Fruit fly (Drosophila melanogaster) whole organism, adult: Measurements from ENCODE around the gene Toll-9.

Experiments
- CG11617 ChIP-seq: fragments of 200-800 bp; sonication (Bioruptor generic); optimal IDR thresholded peaks from 2 replicates; lab custom pipeline; 2017; ENCODE audit warnings: mild to moderate bottlenecking, missing biosample characterization, missing genetic modification reagents, missing genetic modification characterization
- CG12768 ChIP-seq: fragments of 200-800 bp; sonication (Bioruptor generic); optimal IDR thresholded peaks from 2 replicates; lab custom pipeline; 2017; ENCODE audit warnings: missing biosample characterization, missing genetic modification characterization, mild to moderate bottlenecking, moderate library complexity, missing genetic modification reagents
- CG14711 ChIP-seq: fragments of 200-800 bp; sonication (Bioruptor generic); optimal IDR thresholded peaks from 2 replicates; lab custom pipeline; 2018; ENCODE audit warnings: missing biosample characterization, mild to moderate bottlenecking, missing genetic modification characterization, moderate library complexity
- CG1620 ChIP-seq: fragments of 200-800 bp; sonication (Bioruptor generic); optimal IDR thresholded peaks from 2 replicates; lab custom pipeline; 2016; ENCODE audit warnings: missing biosample characterization, missing genetic modification characterization
- CG33017 ChIP-seq: fragments of 200-800 bp; sonication (Bioruptor generic); optimal IDR thresholded peaks from 2 replicates; lab custom pipeline; 2018; ENCODE audit warnings: missing biosample characterization, mild to moderate bottlenecking, missing genetic modification characterization, moderate library complexity
- CG5204 ChIP-seq: fragments of 200-800 bp; sonication (Bioruptor generic); optimal IDR thresholded peaks from 2 replicates; lab custom pipeline; 2016; ENCODE audit warnings: missing biosample characterization, missing genetic modification characterization
- CG7045 ChIP-seq: fragments of 200-800 bp; sonication (Bioruptor generic); optimal IDR thresholded peaks from 2 replicates; lab custom pipeline; 2017; ENCODE audit warnings: missing biosample characterization, mild to moderate bottlenecking, missing genetic modification characterization
- CG7101 ChIP-seq: fragments of 200-800 bp; sonication (Bioruptor generic); optimal IDR thresholded peaks from 2 replicates; lab custom pipeline; 2018; ENCODE audit warnings: missing biosample characterization, mild to moderate bottlenecking, missing genetic modification characterization, moderate library complexity
- Clk ChIP-seq: fragments of 200-800 bp; sonication (Bioruptor generic); optimal IDR thresholded peaks from 2 replicates; lab custom pipeline; 2017; ENCODE audit warnings: missing biosample characterization, missing genetic modification characterization
- Crg-1 ChIP-seq: fragments of 200-800 bp; sonication (Bioruptor generic); optimal IDR thresholded peaks from 2 replicates; lab custom pipeline; 2016; ENCODE audit warnings: missing biosample characterization, missing genetic modification characterization
- Hr96 ChIP-seq: fragments of 200-800 bp; sonication (Bioruptor generic); optimal IDR thresholded peaks from 2 replicates; lab custom pipeline; 2016; ENCODE audit warnings: missing biosample characterization, missing genetic modification characterization
- Mnt ChIP-seq: fragments of 200-800 bp; sonication (Bioruptor generic); optimal IDR thresholded peaks from 2 replicates; lab custom pipeline; 2016; ENCODE audit warnings: missing biosample characterization, mild to moderate bottlenecking, missing genetic modification characterization
- bab1 ChIP-seq: fragments of 200-800 bp; sonication (Bioruptor generic); optimal IDR thresholded peaks from 3 replicates; lab custom pipeline; 2019; ENCODE audit warnings: missing biosample characterization, mild to moderate bottlenecking, missing genetic modification characterization, moderate library complexity
- cic ChIP-seq: fragments of 200-800 bp; sonication (Bioruptor generic); optimal IDR thresholded peaks from 2 replicates; lab custom pipeline; 2017; ENCODE audit warnings: missing biosample characterization, mild to moderate bottlenecking, missing genetic modification characterization, moderate library complexity
- cnc ChIP-seq, 2 experiments: fragments of >200 bp; optimal IDR thresholded peaks; 2 replicates each; lab custom pipeline; 2017
- kay ChIP-seq: fragments of 200-800 bp; sonication (Bioruptor generic); peaks from one replicate; lab custom pipeline; 2016; ENCODE audit warnings: missing biosample characterization, missing genetic modification characterization, borderline replicate concordance
- ovo ChIP-seq: fragments of 200-800 bp; sonication (Bioruptor generic); optimal IDR thresholded peaks from 2 replicates; lab custom pipeline; 2016; ENCODE audit warnings: missing biosample characterization, missing genetic modification characterization
- pad ChIP-seq: fragments of 200-800 bp; sonication (Bioruptor generic); optimal IDR thresholded peaks from 3 replicates; lab custom pipeline; 2017; ENCODE audit warnings: missing biosample characterization, missing genetic modification characterization, mild to moderate bottlenecking, moderate library complexity, missing genetic modification reagents
- tj ChIP-seq: fragments of 200-800 bp; sonication (Bioruptor generic); optimal IDR thresholded peaks from 3 replicates; lab custom pipeline; 2017; ENCODE audit warnings: missing biosample characterization, mild to moderate bottlenecking, missing genetic modification characterization, moderate library complexity
- toe ChIP-seq: fragments of 200-800 bp; sonication (Bioruptor generic); optimal IDR thresholded peaks from 2 replicates; lab custom pipeline; 2016; ENCODE audit warnings: missing biosample characterization, missing genetic modification characterization

Gene Toll-9

DNA sequence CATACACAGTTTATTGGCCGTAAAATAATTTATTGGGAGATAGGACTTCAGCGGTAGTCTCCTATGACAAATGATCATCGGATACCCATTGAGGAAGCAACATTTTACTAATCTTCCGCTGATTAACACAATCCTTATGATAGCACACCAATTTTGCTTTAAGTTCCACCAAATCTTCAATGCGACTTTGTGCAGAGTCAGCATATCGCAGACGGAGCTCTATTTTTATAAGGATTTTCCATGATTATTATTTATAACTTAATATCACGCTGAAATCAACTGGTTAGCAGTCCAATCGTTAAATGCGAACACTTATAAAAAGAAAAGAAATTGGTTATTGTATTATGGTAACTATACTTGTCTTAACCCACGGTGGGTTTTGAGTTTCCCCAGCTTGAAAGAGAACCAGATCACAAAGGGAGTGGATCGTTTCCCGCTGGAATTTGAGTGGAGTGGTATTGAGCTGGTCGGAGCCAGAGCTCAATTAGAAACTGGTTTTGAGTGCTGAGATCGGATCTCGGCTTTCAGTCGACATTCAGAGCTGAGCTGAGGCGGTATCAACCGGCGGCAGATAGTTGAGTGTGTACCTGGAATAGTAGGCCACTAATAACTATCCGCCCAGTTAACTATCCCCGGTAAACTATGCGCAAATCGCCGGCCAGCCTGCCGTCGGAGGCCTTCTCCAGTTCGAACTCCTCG lies at the start of gene Toll-9, which contains the start of gene in:
Gene Toll-9, minus strand, starts transcription at position 51 of the 699 bp plus-strand sequence.
Gene in, plus strand, starts transcription at position 525 of the 699 bp plus-strand sequence.
- TF ChIP-seq bab1 (GFP tag; lab: Kevin White, UChicago) (no peak), kay (GFP tag; lab: Kevin White, UChicago) (no peak), Mnt (GFP tag; lab: Kevin White, UChicago) (no peak), cnc (optimal IDR thresholded peaks at IDR 0.05; lab: Kevin White, UChicago) (no peak), CG1620 (no peak), Hr96 (no peak), Crg-1 (GFP tag; lab: Kevin White, UChicago) (no peak)

DNA sequence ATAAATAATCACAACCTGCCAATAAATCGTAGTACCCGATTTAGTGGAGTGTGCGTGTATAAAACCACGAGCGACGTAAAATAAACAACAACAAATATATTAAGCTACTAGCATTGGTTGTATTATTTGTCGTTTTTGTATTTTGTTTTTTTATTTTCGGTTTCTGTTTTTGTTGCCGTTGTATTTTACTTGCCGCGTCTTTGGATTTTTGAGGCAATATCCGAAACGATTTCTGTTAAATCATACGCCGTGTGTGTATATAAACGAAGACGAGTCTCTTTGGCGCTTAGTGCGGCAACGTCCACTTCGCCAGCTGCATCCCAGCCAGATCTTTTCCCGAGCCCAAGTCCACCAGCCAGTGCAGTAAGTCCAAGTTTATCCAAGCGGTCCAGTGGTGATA lies 46.8 kb upstream of the Toll-9 start, which contains the start of gene zye:
Gene zye, plus strand, starts transcription at position 301 of the 400 bp plus-strand sequence.
- no peak for TF ChIP-seq Crg-1 (GFP tag; lab: Kevin White, UChicago)
- TF ChIP-seq CG1620: no peak
- no peak for TF ChIP-seq bab1 (GFP tag; lab: Kevin White, UChicago)
- TF ChIP-seq cic: no peak
- TF ChIP-seq CG5204 (GFP tag; lab: Kevin White, UChicago): no peak
- TF ChIP-seq CG7101 (tag; lab: Kevin White, UChicago): no peak
- TF ChIP-seq ovo (GFP tag; lab: Kevin White, UChicago): no peak
- TF ChIP-seq tj (GFP tag; lab: Kevin White, UChicago): no peak
- TF ChIP-seq cnc (optimal IDR thresholded peaks at IDR 0.05; lab: Kevin White, UChicago): no peak
- no peak for TF ChIP-seq toe (GFP tag; lab: Kevin White, UChicago)

DNA sequence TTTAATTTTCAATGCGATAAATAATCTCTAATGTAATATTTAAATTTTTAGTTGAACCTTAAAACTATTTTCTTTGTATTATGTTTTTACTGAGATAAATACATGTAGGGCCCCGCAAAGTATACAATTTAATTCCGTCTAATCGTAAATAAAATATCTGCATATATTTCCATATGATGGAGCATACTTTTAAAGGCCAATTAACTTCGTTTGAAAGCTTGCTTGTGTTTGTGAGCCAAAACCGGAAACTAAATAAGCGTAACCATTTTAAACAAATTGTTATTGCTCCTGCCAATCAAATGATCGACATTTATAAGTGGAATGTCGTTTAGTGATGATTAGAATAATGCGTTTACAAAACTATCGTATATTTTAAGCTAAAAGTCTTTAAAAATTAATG lies 44.3 kb upstream of the Toll-9 start:
- no peak for TF ChIP-seq CG14711 (tag; lab: Kevin White, UChicago)
- TF ChIP-seq CG7101 (tag; lab: Kevin White, UChicago): peak; percentile 35
- TF ChIP-seq CG11617: peak; percentile 29
- TF ChIP-seq bab1 (GFP tag; lab: Kevin White, UChicago): peak; percentile 36

dm6 chr3L:20410345-20410744 lies 43.8 kb upstream of the Toll-9 start, which contains the start of gene CG13248:
TSS of gene CG13248 (minus strand) at chr3L:20410566.
- TF ChIP-seq toe (GFP tag; lab: Kevin White, UChicago): no peak
- no peak for TF ChIP-seq ovo (GFP tag; lab: Kevin White, UChicago)
- no peak for TF ChIP-seq Clk (GFP tag; lab: Kevin White, UChicago)
- no peak for TF ChIP-seq CG1620
- TF ChIP-seq Mnt (GFP tag; lab: Kevin White, UChicago): no peak
- TF ChIP-seq CG33017: no peak
- TF ChIP-seq CG12768 (GFP tag; lab: Kevin White, UChicago): no peak
- no peak for TF ChIP-seq CG5204 (GFP tag; lab: Kevin White, UChicago)
- no peak for TF ChIP-seq CG14711 (tag; lab: Kevin White, UChicago)
- no peak for TF ChIP-seq tj (GFP tag; lab: Kevin White, UChicago)
- TF ChIP-seq pad (GFP tag; lab: Kevin White, UChicago): no peak
- no peak for TF ChIP-seq cnc (optimal IDR thresholded peaks at IDR 0.05; lab: Kevin White, UChicago)
- no peak for TF ChIP-seq CG7045 (GFP tag; lab: Kevin White, UChicago)
- no peak for TF ChIP-seq Hr96
- no peak for TF ChIP-seq cic
- no peak for TF ChIP-seq CG7101 (tag; lab: Kevin White, UChicago)

DNA sequence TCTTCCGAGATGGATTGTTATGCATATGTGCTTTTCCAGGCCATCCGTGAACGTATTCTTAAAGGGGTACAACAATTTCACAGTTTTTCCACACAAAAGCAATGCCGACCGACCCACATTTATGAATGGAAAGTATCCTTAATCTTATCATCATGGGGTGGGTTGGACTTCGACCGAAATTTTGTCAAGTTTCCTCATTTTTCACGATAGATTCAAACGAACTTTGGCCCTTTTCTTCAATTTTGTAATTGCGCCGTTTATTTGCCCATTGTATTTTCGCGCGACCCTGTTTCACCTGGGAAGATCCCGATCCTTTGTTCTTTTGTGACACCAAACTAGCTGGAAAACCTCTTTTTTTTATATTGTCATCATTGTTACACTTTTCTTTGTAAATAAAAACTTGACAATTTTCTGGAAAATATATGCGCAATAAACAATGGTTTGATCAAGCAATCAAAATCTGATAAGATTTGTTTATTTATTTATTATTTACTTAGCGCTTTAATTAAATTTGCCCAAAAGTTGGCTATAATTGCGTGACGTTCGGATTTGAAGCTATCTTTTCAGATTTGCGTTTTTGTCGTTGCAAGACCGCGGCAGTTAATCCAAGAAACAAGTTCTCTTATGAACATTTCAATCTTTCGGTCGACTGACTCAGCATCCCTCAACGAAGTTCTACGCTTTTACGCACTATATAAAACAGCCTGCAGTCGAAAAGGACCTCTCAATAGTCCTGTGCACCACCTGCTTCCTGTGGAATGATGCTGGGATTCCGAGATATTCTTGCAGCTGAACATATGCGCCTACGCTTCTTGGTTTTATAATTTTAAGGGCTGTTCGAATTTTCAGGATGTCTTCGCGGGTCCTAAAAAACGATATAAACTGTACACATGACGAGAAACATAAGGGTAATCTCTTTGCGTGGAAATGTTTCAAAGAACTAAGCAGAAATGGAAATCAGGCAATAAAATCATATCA lies 39.7 kb upstream of the Toll-9 start:
- TF ChIP-seq CG14711 (tag; lab: Kevin White, UChicago) (no peak), bab1 (GFP tag; lab: Kevin White, UChicago) (no peak), CG7101 (tag; lab: Kevin White, UChicago) (peak; percentile 12), tj (GFP tag; lab: Kevin White, UChicago) (no peak), kay (GFP tag; lab: Kevin White, UChicago) (peak; percentile 14), CG7045 (GFP tag; lab: Kevin White, UChicago) (no peak), CG33017 (peak; percentile 26), ovo (GFP tag; lab: Kevin White, UChicago) (no peak), Clk (GFP tag; lab: Kevin White, UChicago) (no peak), toe (GFP tag; lab: Kevin White, UChicago) (no peak), CG1620 (no peak), Crg-1 (GFP tag; lab: Kevin White, UChicago) (no peak), CG5204 (GFP tag; lab: Kevin White, UChicago) (no peak), CG11617 (peak; percentile 12), cnc (optimal IDR thresholded peaks at IDR 0.05; lab: Kevin White, UChicago) (no peak), pad (GFP tag; lab: Kevin White, UChicago) (no peak)
